Fruit fly (Drosophila melanogaster): ENCODE results near the gene ERp44.

ERp44 gene

dm6 chrX:16286083-16286666, 11.3 kb downstream of the ERp44 start, which contains the start of gene UQCR-14 (continued):
- TF ChIP-seq CG2712 (tag; optimal IDR thresholded peaks at IDR 0.05) (peak; percentile 62), Xrp1 (GFP tag; IDR thresholded peaks at IDR 0.05) (no peak), Adf1 (GFP tag; IDR thresholded peaks at IDR 0.05) (peak; percentile 34; the same call in 1 of the 2 replicates), run (tag; optimal IDR thresholded peaks at IDR 0.05) (no peak), shn (GFP tag; optimal IDR thresholded peaks at IDR 0.05) (no peak), Fer3 (tag; optimal IDR thresholded peaks at IDR 0.05) (peak; percentile 24), CG9727 (GFP tag; optimal IDR thresholded peaks at IDR 0.05) (no peak), Meics (GFP tag; optimal IDR thresholded peaks at IDR 0.05) (peak; percentile 37), dpn (GFP tag; optimal IDR thresholded peaks at IDR 0.05) (peak; percentile 18 to 47), CG31388 (GFP tag; optimal IDR thresholded peaks at IDR 0.05) (no peak), CG9932 (GFP tag; IDR thresholded peaks at IDR 0.05) (peak; percentile 74), ind (GFP tag; optimal IDR thresholded peaks at IDR 0.05) (no peak), nom (GFP tag; optimal IDR thresholded peaks at IDR 0.05) (peak; percentile 52), CG7271 (tag; optimal IDR thresholded peaks at IDR 0.05) (no peak), ems (GFP tag; optimal IDR thresholded peaks at IDR 0.05) (peak; percentile 2), zen2 (GFP tag; IDR thresholded peaks at IDR 0.05; ENCODE audit: partially characterized antibody) (peak; percentile 91; the same call in 2 of the 3 replicates), fd96Cb (tag; optimal IDR thresholded peaks at IDR 0.05) (no peak), Poxn (GFP tag; IDR thresholded peaks at IDR 0.05) (no peak), CG18764 (GFP tag; optimal IDR thresholded peaks at IDR 0.05) (peak; percentile 12), croc (GFP tag; conservative IDR thresholded peaks at IDR 0.05) (no peak), prd (optimal IDR thresholded peaks at IDR 0.05) (no peak), prd (GFP tag; IDR thresholded peaks at IDR 0.05) (no peak), CG2678 (tag; optimal IDR thresholded peaks at IDR 0.05) (no peak), dm (GFP tag; optimal IDR thresholded peaks at IDR 0.05) (no peak), al (GFP tag; IDR thresholded peaks at IDR 0.05) (peak; percentile 25; the same call in 1 of the 2 replicates), Optix (GFP tag; IDR thresholded peaks at IDR 0.05) (no peak), CG7556 (GFP tag; optimal IDR thresholded peaks at IDR 0.05) (no peak), CG8765 (GFP tag; IDR thresholded peaks at IDR 0.05) (no peak), seq (GFP tag; IDR thresholded peaks at IDR 0.05) (no peak), vfl (GFP tag; optimal IDR thresholded peaks at IDR 0.05) (no peak), H2.0 (GFP tag; IDR thresholded peaks at IDR 0.05) (no peak), Awh (GFP tag; IDR thresholded peaks at IDR 0.05) (no peak), exex (tag; optimal IDR thresholded peaks at IDR 0.05) (no peak), h (optimal IDR thresholded peaks at IDR 0.05) (no peak), CG4424 (GFP tag; optimal IDR thresholded peaks at IDR 0.05) (peak; percentile 28), Ptx1 (GFP tag; IDR thresholded peaks at IDR 0.05) (no peak), CG7745 (tag; optimal IDR thresholded peaks at IDR 0.05) (no peak), CG5953 (GFP tag; IDR thresholded peaks at IDR 0.05) (0 out of 2 replicates have a peak, but pooled peaks have one; percentile 6), CG1602 (GFP tag; optimal IDR thresholded peaks at IDR 0.05) (no peak), CG10654 (GFP tag; optimal IDR thresholded peaks at IDR 0.05) (no peak), CG10147 (GFP tag; optimal IDR thresholded peaks at IDR 0.05) (peak; percentile 17), cwo (GFP tag; optimal IDR thresholded peaks at IDR 0.05) (no peak), odd (GFP tag; optimal IDR thresholded peaks at IDR 0.05) (no peak), hkb (optimal IDR thresholded peaks at IDR 0.05) (no peak), hkb (GFP tag; IDR thresholded peaks at IDR 0.05) (peak; percentile 18; the same call in 1 of the 2 replicates), Hand (GFP tag; optimal IDR thresholded peaks at IDR 0.05) (no peak), CG4617 (GFP tag; optimal IDR thresholded peaks at IDR 0.05; ENCODE audit: borderline replicate concordance) (peak; percentile 57), Nf-YB (GFP tag; optimal IDR thresholded peaks at IDR 0.05) (no peak), cato (GFP tag; optimal IDR thresholded peaks at IDR 0.05; ENCODE audit: borderline replicate concordance) (no peak), CG15479 (GFP tag; optimal IDR thresholded peaks at IDR 0.05) (no peak), TFAM (GFP tag; optimal IDR thresholded peaks at IDR 0.05) (no peak)

Measured in whole organism, embryonic.